Fruit fly (Drosophila melanogaster): ENCODE data around the gene Jhbp5.

- TF ChIP-seq Sin3A (optimal IDR thresholded peaks at IDR 0.05) (no peak), h (optimal IDR thresholded peaks at IDR 0.05) (no peak)
Measured at dm6 chr3R:16022005-16022404, 23.9 kb downstream of the Jhbp5 start.

Data from Kc167 (cell line).